Fruit fly (Drosophila melanogaster): ENCODE measurements around the gene HGTX.

DNA sequence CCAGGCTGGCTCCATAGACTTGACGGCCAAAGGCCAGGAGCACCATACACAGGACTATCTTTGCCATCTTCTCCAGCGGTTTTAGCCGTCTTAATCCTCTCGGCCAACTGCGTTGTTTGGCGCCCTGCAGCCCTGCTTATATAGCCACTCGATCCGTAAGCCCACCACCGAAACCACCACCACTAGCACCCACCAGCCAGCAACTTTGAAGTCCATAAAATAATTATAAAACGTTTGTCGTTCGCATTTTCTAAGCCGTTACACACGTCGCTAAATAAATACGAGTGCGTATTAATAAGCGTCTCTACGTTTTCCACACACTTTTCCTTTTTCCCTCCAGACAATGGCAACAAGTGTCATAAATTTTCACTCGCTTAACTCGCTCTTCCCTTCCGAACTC lies 38.7 kb downstream of the HGTX start, which contains the start of gene Lk:
- no peak for TF ChIP-seq Rel (GFP tag; optimal IDR thresholded peaks at IDR 0.05)
- TF ChIP-seq Rel (tag; optimal IDR thresholded peaks at IDR 0.05): no peak
- TF ChIP-seq dsf (GFP tag; optimal IDR thresholded peaks at IDR 0.05; ENCODE audit: borderline replicate concordance): no peak
- TF ChIP-seq GATAd (GFP tag; optimal IDR thresholded peaks at IDR 0.05): no peak
- TF ChIP-seq fru (GFP tag; optimal IDR thresholded peaks at IDR 0.05): no peak
- TF ChIP-seq CrebA (GFP tag; optimal IDR thresholded peaks at IDR 0.05; ENCODE audit: borderline replicate concordance): no peak
- no peak for TF ChIP-seq CG32264 (GFP tag; optimal IDR thresholded peaks at IDR 0.05)
- TF ChIP-seq br (GFP tag; optimal IDR thresholded peaks at IDR 0.05): no peak

Data from whole organism, wandering third instar larva.